Fruit fly (Drosophila melanogaster) whole organism, embryonic: ENCODE data around the gene Ide.

Source experiments
- Abd-B ChIP-seq: fragments of 200-800 bp; sonication (Bioruptor generic); optimal IDR thresholded peaks from 2 replicates; lab custom pipeline; 2018; ENCODE audit warnings: missing biosample characterization, mild to moderate bottlenecking, missing genetic modification characterization, moderate library complexity
- Aef1 ChIP-seq: fragments of 200-800 bp; sonication (Bioruptor generic); IDR thresholded peaks from 3 replicates; pipeline ENCODE4 v1.3.6; 2022; ENCODE audit warnings: missing biosample characterization, missing genetic modification characterization
- Atf-2 ChIP-seq: fragments of 200-800 bp; sonication (Bioruptor generic); optimal IDR thresholded peaks from 2 replicates; lab custom pipeline; 2016; ENCODE audit warnings: missing biosample characterization, missing genetic modification characterization
- B-H1 ChIP-seq: fragments of 200-800 bp; sonication (Bioruptor generic); IDR thresholded peaks from 3 replicates; pipeline ENCODE4 v1.3.6; 2022; ENCODE audit warnings: missing biosample characterization, missing genetic modification characterization
- Blimp-1 ChIP-seq: fragments of 200-800 bp; sonication (Bioruptor generic); optimal IDR thresholded peaks from 3 replicates; lab custom pipeline; 2018; ENCODE audit warnings: missing biosample characterization, missing genetic modification characterization, mild to moderate bottlenecking, moderate library complexity, missing genetic modification reagents
- CG10565 ChIP-seq: fragments of 200-800 bp; sonication (Bioruptor generic); optimal IDR thresholded peaks from 3 replicates; lab custom pipeline; 2016; ENCODE audit warnings: missing biosample characterization, mild to moderate bottlenecking, missing genetic modification characterization
- CG11398 ChIP-seq: fragments of 200-800 bp; sonication (Bioruptor generic); optimal IDR thresholded peaks from 2 replicates; lab custom pipeline; 2016; ENCODE audit warnings: missing biosample characterization, missing genetic modification characterization
- CG17359 ChIP-seq: fragments of 200-800 bp; sonication (Bioruptor generic); optimal IDR thresholded peaks from 3 replicates; lab custom pipeline; 2018; ENCODE audit warnings: missing biosample characterization, mild to moderate bottlenecking, missing genetic modification characterization, moderate library complexity
- CG17802 ChIP-seq: fragments of 200-800 bp; sonication (Bioruptor generic); optimal IDR thresholded peaks from 2 replicates; lab custom pipeline; 2018; ENCODE audit warnings: missing biosample characterization, mild to moderate bottlenecking, missing genetic modification characterization, moderate library complexity
- CG18476 ChIP-seq: fragments of 200-800 bp; sonication (Bioruptor generic); optimal IDR thresholded peaks from 2 replicates; lab custom pipeline; 2016; ENCODE audit warnings: missing biosample characterization, mild to moderate bottlenecking, missing genetic modification characterization
- CG18619 ChIP-seq: fragments of 200-800 bp; sonication (Bioruptor generic); optimal IDR thresholded peaks from 3 replicates; lab custom pipeline; 2017; ENCODE audit warnings: missing biosample characterization, mild to moderate bottlenecking, missing genetic modification characterization
- CG2199 ChIP-seq: fragments of 200-800 bp; sonication (Bioruptor generic); IDR thresholded peaks from 3 replicates; pipeline ENCODE4 v1.3.6; 2022; ENCODE audit warnings: missing biosample characterization, missing genetic modification characterization
- CG2875 ChIP-seq: fragments of 200-800 bp; sonication (Bioruptor generic); optimal IDR thresholded peaks from 2 replicates; lab custom pipeline; 2017; ENCODE audit warnings: missing biosample characterization, mild to moderate bottlenecking, missing genetic modification characterization, missing genetic modification reagents
- CG2889 ChIP-seq: fragments of 200-800 bp; sonication (Bioruptor generic); IDR thresholded peaks from 3 replicates; pipeline ENCODE4 v1.3.6; 2022; ENCODE audit warnings: missing biosample characterization, missing genetic modification characterization
- CG6854 ChIP-seq: fragments of 200-800 bp; sonication (Bioruptor generic); optimal IDR thresholded peaks from 3 replicates; lab custom pipeline; 2017; ENCODE audit warnings: missing biosample characterization, mild to moderate bottlenecking, missing genetic modification characterization
- CG7271 ChIP-seq: fragments of 200-800 bp; sonication (Bioruptor generic); optimal IDR thresholded peaks from 2 replicates; lab custom pipeline; 2018; ENCODE audit warnings: missing biosample characterization, mild to moderate bottlenecking, missing genetic modification characterization, moderate library complexity
- CG7372 ChIP-seq: fragments of 200-800 bp; sonication (Bioruptor generic); IDR thresholded peaks from 2 replicates; pipeline ENCODE4 v1.3.6; 2022; ENCODE audit warnings: missing biosample characterization, missing genetic modification characterization
- CG7745 ChIP-seq: fragments of 200-800 bp; sonication (Bioruptor generic); optimal IDR thresholded peaks from 2 replicates; lab custom pipeline; 2018; ENCODE audit warnings: missing biosample characterization, mild to moderate bottlenecking, missing genetic modification characterization, moderate library complexity
- CG7963 ChIP-seq: fragments of 200-800 bp; sonication (Bioruptor generic); IDR thresholded peaks from 3 replicates; pipeline ENCODE4 v1.3.6; 2022; ENCODE audit warnings: missing biosample characterization, missing genetic modification characterization; ENCODE audit not compliant: partially characterized antibody
- CTCF ChIP-seq: fragments of 200-800 bp; sonication (Bioruptor generic); optimal IDR thresholded peaks from 2 replicates; lab custom pipeline; 2017; ENCODE audit warnings: missing biosample characterization, mild to moderate bottlenecking, missing genetic modification characterization, moderate library complexity
- CrebB ChIP-seq: fragments of 200-800 bp; sonication (Bioruptor generic); optimal IDR thresholded peaks from 3 replicates; lab custom pipeline; 2018; ENCODE audit warnings: missing biosample characterization, mild to moderate bottlenecking, missing genetic modification characterization
- Dbx ChIP-seq: fragments of 200-800 bp; sonication (Bioruptor generic); IDR thresholded peaks from 3 replicates; pipeline ENCODE4 v1.3.6; 2022; ENCODE audit warnings: missing biosample characterization, missing genetic modification characterization
- Dll ChIP-seq: fragments of 200-800 bp; sonication (Bioruptor generic); IDR thresholded peaks from 4 replicates; pipeline ENCODE4 v1.3.6; 2022; ENCODE audit warnings: missing biosample characterization, missing genetic modification characterization; ENCODE audit not compliant: partially characterized antibody
- Dp ChIP-seq: fragments of 200-800 bp; sonication (Bioruptor generic); optimal IDR thresholded peaks from 2 replicates; lab custom pipeline; 2018; ENCODE audit warnings: missing biosample characterization, mild to moderate bottlenecking, missing genetic modification characterization, moderate library complexity
- Ets65A ChIP-seq: fragments of 200-800 bp; sonication (Bioruptor generic); peaks from one replicate; lab custom pipeline; 2016; ENCODE audit warnings: missing biosample characterization, missing genetic modification characterization
- Ets97D ChIP-seq: fragments of 200-800 bp; sonication (Bioruptor generic); optimal IDR thresholded peaks from 3 replicates; lab custom pipeline; 2016; ENCODE audit warnings: missing biosample characterization, missing genetic modification characterization
- HmgD ChIP-seq: fragments of 200-800 bp; sonication (Bioruptor generic); optimal IDR thresholded peaks from 3 replicates; lab custom pipeline; 2016; ENCODE audit warnings: missing biosample characterization, missing genetic modification characterization
- Hr78 ChIP-seq, 2 experiments: fragments of 200-800 bp in 1 of 2; fragments of >200 bp in 1 of 2; sonication (Bioruptor generic) in 1 of 2; optimal IDR thresholded peaks; 2 replicates each; lab custom pipeline; 2017 to 2019; ENCODE audit warnings: missing biosample characterization in 2 of 2, missing genetic modification characterization in 2 of 2, mild to moderate bottlenecking in 1 of 2, moderate library complexity in 1 of 2
- Meics ChIP-seq: fragments of 200-800 bp; sonication (Bioruptor generic); optimal IDR thresholded peaks from 2 replicates; lab custom pipeline; 2017; ENCODE audit warnings: missing biosample characterization, mild to moderate bottlenecking, missing genetic modification characterization
- Mes4 ChIP-seq: fragments of 200-800 bp; sonication (Bioruptor generic); optimal IDR thresholded peaks from 2 replicates; lab custom pipeline; 2016; ENCODE audit warnings: missing biosample characterization, missing genetic modification characterization
- Poxn ChIP-seq: fragments of 200-800 bp; sonication (Bioruptor generic); IDR thresholded peaks from 2 replicates; pipeline ENCODE4 v1.3.6; 2022; ENCODE audit warnings: missing biosample characterization, missing genetic modification characterization
- Ptx1 ChIP-seq: fragments of 200-800 bp; sonication (Bioruptor generic); IDR thresholded peaks from 2 replicates; pipeline ENCODE4 v1.3.6; 2022; ENCODE audit warnings: missing biosample characterization, missing genetic modification characterization
- Ravus ChIP-seq: fragments of 200-800 bp; sonication (Bioruptor generic); IDR thresholded peaks from 2 replicates; pipeline ENCODE4 v1.3.6; 2022; ENCODE audit warnings: missing biosample characterization, missing genetic modification characterization
- Spps ChIP-seq: fragments of 200-800 bp; sonication (Bioruptor generic); optimal IDR thresholded peaks from 2 replicates; lab custom pipeline; 2018; ENCODE audit warnings: missing biosample characterization, mild to moderate bottlenecking, missing genetic modification characterization
- Ssrp ChIP-seq: fragments of 200-800 bp; sonication (Bioruptor generic); optimal IDR thresholded peaks from 2 replicates; lab custom pipeline; 2018; ENCODE audit warnings: missing biosample characterization, mild to moderate bottlenecking, missing genetic modification characterization, moderate library complexity
- Usf ChIP-seq: fragments of 200-800 bp; sonication (Bioruptor generic); optimal IDR thresholded peaks from 2 replicates; lab custom pipeline; 2017; ENCODE audit warnings: missing genotype, missing biosample characterization, missing genetic modification characterization
- aop ChIP-seq: fragments of 200-800 bp; sonication (Bioruptor generic); IDR thresholded peaks from 2 replicates; pipeline ENCODE4 v1.3.6; 2022; ENCODE audit warnings: missing biosample characterization, missing genetic modification characterization
- bigmax ChIP-seq: fragments of 200-800 bp; sonication (Bioruptor generic); optimal IDR thresholded peaks from 2 replicates; lab custom pipeline; 2018; ENCODE audit warnings: missing biosample characterization, mild to moderate bottlenecking, missing genetic modification characterization
- dati ChIP-seq: fragments of 200-800 bp; sonication (Bioruptor generic); IDR thresholded peaks from 2 replicates; pipeline ENCODE4 v1.3.6; 2022; ENCODE audit warnings: missing biosample characterization, missing genetic modification characterization
- gt ChIP-seq: fragments of 200-800 bp; sonication (Bioruptor generic); IDR thresholded peaks from 2 replicates; pipeline ENCODE4 v1.3.6; 2022; ENCODE audit warnings: missing biosample characterization, missing genetic modification characterization
- h ChIP-seq: fragments of >200 bp; optimal IDR thresholded peaks from 2 replicates; lab custom pipeline; 2017
- lola ChIP-seq, 3 experiments: fragments of >200 bp in 2 of 3; fragments of 200-800 bp in 1 of 3; sonication (Bioruptor generic) in 1 of 3; optimal IDR thresholded peaks; 2 replicates each; lab custom pipeline; 2017 to 2019; ENCODE audit warnings: missing biosample characterization in 3 of 3, missing genetic modification characterization in 3 of 3, mild to moderate bottlenecking in 1 of 3, moderate library complexity in 1 of 3
- lov ChIP-seq, 2 experiments: fragments of 200-800 bp in 1 of 2; fragments of >200 bp in 1 of 2; sonication (Bioruptor generic) in 1 of 2; IDR thresholded peaks in 1 of 2; optimal IDR thresholded peaks in 1 of 2; 2 replicates in 1 of 2; 3 replicates in 1 of 2; pipeline versions ENCODE4 v1.3.6 to Lab custom; 2017 to 2022; ENCODE audit warnings: missing biosample characterization in 1 of 2, missing genetic modification characterization in 1 of 2
- nerfin-1 ChIP-seq: fragments of 200-800 bp; sonication (Bioruptor generic); optimal IDR thresholded peaks from 3 replicates; lab custom pipeline; 2019; ENCODE audit warnings: missing biosample characterization, mild to moderate bottlenecking, missing genetic modification characterization, moderate library complexity
- oc ChIP-seq: fragments of 200-800 bp; sonication (Bioruptor generic); optimal IDR thresholded peaks from 2 replicates; lab custom pipeline; 2018; ENCODE audit warnings: missing biosample characterization, mild to moderate bottlenecking, missing genetic modification characterization, moderate library complexity
- peb ChIP-seq: fragments of 200-800 bp; sonication (Bioruptor generic); IDR thresholded peaks from 2 replicates; pipeline ENCODE4 v1.3.6; 2022; ENCODE audit warnings: missing biosample characterization, missing genetic modification characterization
- scrt ChIP-seq: fragments of 200-800 bp; sonication (Bioruptor generic); optimal IDR thresholded peaks from 2 replicates; lab custom pipeline; 2018; ENCODE audit warnings: missing biosample characterization, mild to moderate bottlenecking, missing genetic modification characterization, moderate library complexity
- slbo ChIP-seq: fragments of 200-800 bp; sonication (Bioruptor generic); IDR thresholded peaks from 2 replicates; pipeline ENCODE4 v1.3.6; 2022; ENCODE audit warnings: missing biosample characterization, missing genetic modification characterization
- stwl ChIP-seq: fragments of 200-800 bp; sonication (Bioruptor generic); optimal IDR thresholded peaks from 3 replicates; lab custom pipeline; 2018; ENCODE audit warnings: missing biosample characterization, mild to moderate bottlenecking, missing genetic modification characterization, moderate library complexity
- tup ChIP-seq: fragments of 200-800 bp; sonication (Bioruptor generic); optimal IDR thresholded peaks from 2 replicates; lab custom pipeline; 2016; ENCODE audit warnings: missing biosample characterization, mild to moderate bottlenecking, missing genetic modification characterization, moderate library complexity

Gene Ide

dm6 chr3L:20399550-20400109 is 23.9 kb upstream of the Ide start (continued):
- peak; percentile 53; the same call in 1 of the 2 replicates for TF ChIP-seq gt
- peak; percentile 67 for TF ChIP-seq CG2875 (GFP tag; lab: Kevin White, UChicago)
- TF ChIP-seq CG17802, result peak; percentile 23
- TF ChIP-seq stwl (tag; lab: Kevin White, UChicago), result no peak
- TF ChIP-seq HmgD (GFP tag; lab: Kevin White, UChicago), result peak; percentile 67
- peak; percentile 63 for TF ChIP-seq B-H1 (GFP tag; lab: Robert Waterston, UW)
- peak; percentile 3 for TF ChIP-seq Dp (GFP tag; lab: Kevin White, UChicago)
- TF ChIP-seq CG18476 (GFP tag; lab: Kevin White, UChicago), result peak; percentile 85
- TF ChIP-seq Ets97D (GFP tag; lab: Kevin White, UChicago), result peak; percentile 25
- TF ChIP-seq Atf-2 (GFP tag; lab: Kevin White, UChicago), result peak; percentile 81
- TF ChIP-seq CG7372 (GFP tag; lab: Robert Waterston, UW), result peak; percentile 75
- TF ChIP-seq Ssrp (tag; lab: Kevin White, UChicago), result peak; percentile 83
- TF ChIP-seq Blimp-1 (GFP tag; lab: Kevin White, UChicago), result peak; percentile 81
- peak; percentile 56 for TF ChIP-seq tup
- peak; percentile 89 for TF ChIP-seq CG18619 (GFP tag; lab: Kevin White, UChicago)
- TF ChIP-seq aop (GFP tag; lab: Robert Waterston, UW), result no peak; the same call in 1 of the 2 replicates
- peak; percentile 89 for TF ChIP-seq Meics
- peak; percentile 94 for TF ChIP-seq slbo (GFP tag; lab: Robert Waterston, UW)
- TF ChIP-seq CG17359 (tag; lab: Kevin White, UChicago), result peak; percentile 93
- peak; percentile 70 for TF ChIP-seq CG11398
- peak; percentile 85 for TF ChIP-seq oc
- peak; percentile 20 for TF ChIP-seq Ravus (GFP tag; lab: Robert Waterston, UW)
- no peak for TF ChIP-seq CG10565 (GFP tag; lab: Kevin White, UChicago)
- peak; percentile 92 for TF ChIP-seq Ets65A (GFP tag; lab: Kevin White, UChicago)
- TF ChIP-seq CG2889, result peak; percentile 60; the same call in 1 of the 3 replicates
- no peak for TF ChIP-seq CG7745 (tag; lab: Kevin White, UChicago)
- TF ChIP-seq CG7271 (tag; lab: Kevin White, UChicago), result no peak
- TF ChIP-seq lov (optimal IDR thresholded peaks at IDR 0.05; lab: Kevin White, UChicago), result no peak
- no peak for TF ChIP-seq lov (GFP tag; IDR thresholded peaks at IDR 0.05; lab: Robert Waterston, UW)
- TF ChIP-seq CG2199 (GFP tag; lab: Robert Waterston, UW), result no peak; the same call in 1 of the 3 replicates
- no peak for TF ChIP-seq bigmax
- TF ChIP-seq h (lab: Kevin White, UChicago), result no peak
- TF ChIP-seq lola (GFP tag; optimal IDR thresholded peaks at IDR 0.05; lab: Kevin White, UChicago), result peak in 1 of 3 experiments; percentile 81
- TF ChIP-seq Abd-B (GFP tag; lab: Kevin White, UChicago), result peak; percentile 84
- peak; percentile 92 for TF ChIP-seq Ptx1 (GFP tag; lab: Robert Waterston, UW)
- peak; percentile 66 for TF ChIP-seq CG6854 (GFP tag; lab: Kevin White, UChicago)
- peak; percentile 33 for TF ChIP-seq CTCF (GFP tag; lab: Kevin White, UChicago)
- peak; percentile 87 for TF ChIP-seq nerfin-1 (tag; lab: Kevin White, UChicago)
- TF ChIP-seq Mes4 (GFP tag; lab: Kevin White, UChicago), result peak; percentile 62
- TF ChIP-seq Poxn (GFP tag; lab: Robert Waterston, UW), result peak; percentile 19; the same call in 1 of the 2 replicates
- TF ChIP-seq CG7963 (GFP tag; lab: Robert Waterston, UW), result no peak
- TF ChIP-seq Hr78 (GFP tag; optimal IDR thresholded peaks at IDR 0.05; lab: Kevin White, UChicago), result peak in 1 of 2 experiments; percentile 59
- TF ChIP-seq Aef1 (GFP tag; lab: Robert Waterston, UW), result peak; percentile 77
- peak; percentile 77 for TF ChIP-seq CrebB (tag; lab: Kevin White, UChicago)
- TF ChIP-seq peb (GFP tag; lab: Robert Waterston, UW), result peak; percentile 68
- peak; percentile 73 for TF ChIP-seq scrt (GFP tag; lab: Kevin White, UChicago)
- peak; percentile 90 for TF ChIP-seq Dbx
- no peak; the same call in 1 of the 2 replicates for TF ChIP-seq dati (GFP tag; lab: Robert Waterston, UW)
- TF ChIP-seq Usf, result peak; percentile 70
- TF ChIP-seq Dll (GFP tag; lab: Robert Waterston, UW), result no peak
- TF ChIP-seq Spps (tag; lab: Kevin White, UChicago), result peak; percentile 48
